Worm (Caenorhabditis elegans) whole organism, L4 larva: ENCODE measurements around the gene his-37.

Experiments
- F26F4.8 ChIP-seq: fragments of 200-800 bp; sonication (Bioruptor generic); conservative IDR thresholded peaks from 2 replicates; pipeline ENCODE4 v1.3.6; 2022; ENCODE audit warnings: missing genetic modification characterization, missing compliant biosample characterization
- F37D6.2 ChIP-seq: sonication (generic microtip); optimal IDR thresholded peaks from 2 replicates; lab custom pipeline; 2016; ENCODE audit warnings: mild to moderate bottlenecking, missing genetic modification characterization, missing compliant biosample characterization
- F49E8.2 ChIP-seq: sonication (generic microtip); optimal IDR thresholded peaks from 2 replicates; lab custom pipeline; 2016; ENCODE audit warnings: missing compliant biosample characterization, mild to moderate bottlenecking, missing genetic modification characterization, borderline replicate concordance
- T26A8.4 ChIP-seq: fragments of 200-800 bp; sonication (Bioruptor generic); IDR thresholded peaks from 2 replicates; pipeline ENCODE4 v1.3.6; 2022; ENCODE audit warnings: missing genetic modification characterization, missing compliant biosample characterization
- Y105C5A.15 ChIP-seq: fragments of 200-800 bp; sonication (Bioruptor generic); IDR thresholded peaks from 2 replicates; pipeline ENCODE4 v1.3.6; 2022; ENCODE audit warnings: missing genetic modification characterization, missing compliant biosample characterization
- ZK546.5 ChIP-seq, 2 experiments: sonication (generic microtip); optimal IDR thresholded peaks; 2 replicates each; lab custom pipeline; 2017; ENCODE audit warnings: missing biosample characterization in 2 of 2, missing genetic modification characterization in 2 of 2
- aha-1 ChIP-seq: fragments of 150-350 bp; peaks from one replicate; lab custom pipeline; 2014; ENCODE audit warnings: missing biosample characterization, missing genetic modification characterization
- ama-1 ChIP-seq: fragments of 150-350 bp; optimal IDR thresholded peaks from 2 replicates; lab custom pipeline; 2014; ENCODE audit warnings: inconsistent platforms, mixed read lengths
- arid-1 ChIP-seq: fragments of 200-800 bp; sonication (Bioruptor generic); conservative IDR thresholded peaks from 2 replicates; pipeline ENCODE4 v1.3.6; 2022; ENCODE audit warnings: missing genetic modification reagents, missing genetic modification characterization, missing compliant biosample characterization
- ceh-44 ChIP-seq: fragments of 200-800 bp; sonication (Bioruptor generic); IDR thresholded peaks from 2 replicates; pipeline ENCODE4 v1.3.6; 2022; ENCODE audit warnings: missing genetic modification reagents, missing genetic modification characterization, missing compliant biosample characterization
- ceh-82 ChIP-seq: sonication (generic microtip); optimal IDR thresholded peaks from 2 replicates; lab custom pipeline; 2017; ENCODE audit warnings: missing biosample characterization, missing genetic modification characterization
- ces-1 ChIP-seq: fragments of 150-350 bp; sonication (generic microtip); optimal IDR thresholded peaks from 4 replicates; lab custom pipeline; 2014; ENCODE audit warnings: missing biosample characterization, missing genetic modification reagents, missing genetic modification characterization
- ctbp-1 ChIP-seq: fragments of 200-800 bp; sonication (Bioruptor generic); IDR thresholded peaks from 2 replicates; pipeline ENCODE4 v1.3.6; 2022; ENCODE audit warnings: missing genetic modification reagents, missing genetic modification characterization, missing compliant biosample characterization
- daf-19 ChIP-seq: fragments of 200-800 bp; sonication (Bioruptor generic); conservative IDR thresholded peaks from 2 replicates; pipeline ENCODE4 v1.3.6; 2022; ENCODE audit warnings: missing genetic modification characterization, missing compliant biosample characterization
- daf-8 ChIP-seq: fragments of 200-800 bp; sonication (Bioruptor generic); IDR thresholded peaks from 2 replicates; pipeline ENCODE4 v1.3.6; 2022; ENCODE audit warnings: missing genetic modification characterization, missing compliant biosample characterization
- dmd-6 ChIP-seq: fragments of 200-800 bp; sonication (Bioruptor generic); IDR thresholded peaks from 2 replicates; pipeline ENCODE4 v1.3.6; 2022; ENCODE audit warnings: missing genetic modification reagents, missing genetic modification characterization, missing compliant biosample characterization
- dmd-9 ChIP-seq: fragments of 200-800 bp; sonication (Bioruptor generic); IDR thresholded peaks from 2 replicates; pipeline ENCODE4 v1.3.6; 2022; ENCODE audit warnings: missing genetic modification reagents, missing genetic modification characterization, missing compliant biosample characterization
- dpl-1 ChIP-seq: fragments of 150-350 bp; optimal IDR thresholded peaks from 2 replicates; lab custom pipeline; 2014; ENCODE audit warnings: missing biosample characterization, missing genetic modification reagents, missing genetic modification characterization
- egl-43 ChIP-seq: fragments of 200-800 bp; sonication (Bioruptor generic); IDR thresholded peaks from 2 replicates; pipeline ENCODE4 v1.3.6; 2022; ENCODE audit warnings: missing genetic modification reagents, missing genetic modification characterization, missing compliant biosample characterization
- fos-1 ChIP-seq: fragments of 150-350 bp; optimal IDR thresholded peaks from 2 replicates; lab custom pipeline; 2014; ENCODE audit warnings: missing biosample characterization, missing genetic modification characterization
- hmg-1.1 ChIP-seq: fragments of 200-800 bp; sonication (Bioruptor generic); IDR thresholded peaks from 2 replicates; pipeline ENCODE4 v1.3.6; 2022; ENCODE audit warnings: missing genetic modification reagents, missing genetic modification characterization, missing compliant biosample characterization
- lim-7 ChIP-seq: fragments of 200-800 bp; sonication (Bioruptor generic); IDR thresholded peaks from 2 replicates; pipeline ENCODE4 v1.3.6; 2022; ENCODE audit warnings: missing genetic modification characterization, missing compliant biosample characterization
- lin-13 ChIP-seq: fragments of 150-350 bp; optimal IDR thresholded peaks from 2 replicates; lab custom pipeline; 2014; ENCODE audit warnings: missing biosample characterization, missing genetic modification reagents, missing genetic modification characterization
- lir-3 ChIP-seq: sonication (generic microtip); optimal IDR thresholded peaks from 2 replicates; lab custom pipeline; 2016; ENCODE audit warnings: mild to moderate bottlenecking, missing genetic modification characterization, missing compliant biosample characterization
- lsy-2 ChIP-seq, 2 experiments: fragments of 150-350 bp in 1 of 2; sonication (generic microtip) in 1 of 2; optimal IDR thresholded peaks; 2 replicates each; lab custom pipeline; 2014 to 2017; ENCODE audit warnings: missing biosample characterization in 2 of 2, missing genetic modification characterization in 2 of 2
- mdl-1 ChIP-seq, 2 experiments: fragments of 150-350 bp in 1 of 2; sonication (generic microtip) in 1 of 2; optimal IDR thresholded peaks; 2 replicates each; lab custom pipeline; 2014 to 2017; ENCODE audit warnings: missing biosample characterization in 2 of 2, missing genetic modification characterization in 2 of 2
- mes-2 ChIP-seq: sonication (generic microtip); optimal IDR thresholded peaks from 2 replicates; lab custom pipeline; 2016; ENCODE audit warnings: missing genotype, mild to moderate bottlenecking, missing genetic modification characterization, missing compliant biosample characterization; ENCODE audit not compliant: poor library complexity, severe bottlenecking
- nhr-10 ChIP-seq: fragments of 150-350 bp; optimal IDR thresholded peaks from 2 replicates; lab custom pipeline; 2014; ENCODE audit warnings: missing biosample characterization, missing genetic modification characterization
- nhr-102 ChIP-seq: sonication (generic microtip); optimal IDR thresholded peaks from 2 replicates; lab custom pipeline; 2016; ENCODE audit warnings: mild to moderate bottlenecking, missing genetic modification characterization, moderate library complexity, missing compliant biosample characterization
- nhr-25 ChIP-seq: sonication (generic microtip); optimal IDR thresholded peaks from 2 replicates; lab custom pipeline; 2017; ENCODE audit warnings: missing genetic modification characterization, mild to moderate bottlenecking, missing compliant biosample characterization, antibody characterized with exemption, moderate library complexity, borderline replicate concordance; ENCODE audit not compliant: insufficient read depth
- nhr-28 ChIP-seq: fragments of 150-350 bp; optimal IDR thresholded peaks from 2 replicates; lab custom pipeline; 2014; ENCODE audit warnings: missing biosample characterization, missing genetic modification characterization
- nhr-42 ChIP-seq: fragments of 200-800 bp; sonication (Bioruptor generic); IDR thresholded peaks from 2 replicates; pipeline ENCODE4 v1.3.6; 2022; ENCODE audit warnings: missing genetic modification characterization, missing compliant biosample characterization
- nhr-6 ChIP-seq: fragments of 150-350 bp; optimal IDR thresholded peaks from 2 replicates; lab custom pipeline; 2014; ENCODE audit warnings: missing biosample characterization, missing genetic modification characterization
- nhr-77 ChIP-seq: fragments of 150-350 bp; optimal IDR thresholded peaks from 2 replicates; lab custom pipeline; 2014; ENCODE audit warnings: missing biosample characterization, missing genetic modification characterization
- pha-4 ChIP-seq, 2 experiments: fragments of 150-350 bp in 1 of 2; fragments of 200-800 bp in 1 of 2; sonication (Bioruptor generic) in 1 of 2; IDR thresholded peaks in 1 of 2; optimal IDR thresholded peaks in 1 of 2; 2 replicates each; pipeline versions ENCODE4 v1.3.6 to Lab custom; 2014 to 2022; ENCODE audit warnings: missing genetic modification characterization in 2 of 2, missing genetic modification reagents in 2 of 2, missing biosample characterization in 1 of 2, missing compliant biosample characterization in 1 of 2
- php-3 ChIP-seq: fragments of 200-800 bp; sonication (Bioruptor generic); IDR thresholded peaks from 2 replicates; pipeline ENCODE4 v1.3.6; 2022; ENCODE audit warnings: missing genetic modification reagents, missing genetic modification characterization, missing compliant biosample characterization
- pqm-1 ChIP-seq: sonication (generic microtip); optimal IDR thresholded peaks from 2 replicates; lab custom pipeline; 2017; ENCODE audit warnings: missing biosample characterization, missing genetic modification characterization
- saeg-2 ChIP-seq: fragments of 200-800 bp; sonication (Bioruptor generic); IDR thresholded peaks from 2 replicates; pipeline ENCODE4 v1.3.6; 2022; ENCODE audit warnings: missing genetic modification reagents, missing genetic modification characterization, missing compliant biosample characterization
- skn-1 ChIP-seq: fragments of 150-350 bp; optimal IDR thresholded peaks from 2 replicates; lab custom pipeline; 2014; ENCODE audit warnings: missing biosample characterization, missing genetic modification characterization
- snpc-1.2 ChIP-seq: fragments of 200-800 bp; sonication (Bioruptor generic); IDR thresholded peaks from 2 replicates; pipeline ENCODE4 v1.3.6; 2022; ENCODE audit warnings: missing genetic modification reagents, missing genetic modification characterization, missing compliant biosample characterization
- snpc-4 ChIP-seq: fragments of 150-350 bp; optimal IDR thresholded peaks from 2 replicates; lab custom pipeline; 2014; ENCODE audit warnings: missing biosample characterization, missing genetic modification characterization
- spr-1 ChIP-seq: sonication (generic microtip); optimal IDR thresholded peaks from 2 replicates; lab custom pipeline; 2016; ENCODE audit warnings: mild to moderate bottlenecking, missing genetic modification characterization, missing compliant biosample characterization
- tra-1 ChIP-seq: fragments of 200-800 bp; sonication (Bioruptor generic); IDR thresholded peaks from 2 replicates; pipeline ENCODE4 v1.3.6; 2022; ENCODE audit warnings: missing genetic modification reagents, missing genetic modification characterization, missing compliant biosample characterization
- unc-130 ChIP-seq: sonication (generic microtip); optimal IDR thresholded peaks from 2 replicates; lab custom pipeline; 2016; ENCODE audit warnings: missing genetic modification reagents, missing genetic modification characterization, missing compliant biosample characterization
- unc-62 ChIP-seq, 3 experiments: fragments of 150-350 bp in 1 of 3; sonication (generic microtip); optimal IDR thresholded peaks in 2 of 3; peaks in 1 of 3; 1 replicate in 1 of 3; 2 replicates in 2 of 3; lab custom pipeline; 2014 to 2017; ENCODE audit warnings: missing biosample characterization in 3 of 3, missing genetic modification characterization in 3 of 3, missing genetic modification reagents in 3 of 3, missing genotype in 1 of 3
- zag-1 ChIP-seq: fragments of 150-350 bp; optimal IDR thresholded peaks from 2 replicates; lab custom pipeline; 2014; ENCODE audit warnings: missing biosample characterization, missing genetic modification characterization
- ztf-11 ChIP-seq: fragments of 150-350 bp; optimal IDR thresholded peaks from 2 replicates; lab custom pipeline; 2014; ENCODE audit warnings: missing biosample characterization, missing genetic modification characterization

The his-37 gene

DNA sequence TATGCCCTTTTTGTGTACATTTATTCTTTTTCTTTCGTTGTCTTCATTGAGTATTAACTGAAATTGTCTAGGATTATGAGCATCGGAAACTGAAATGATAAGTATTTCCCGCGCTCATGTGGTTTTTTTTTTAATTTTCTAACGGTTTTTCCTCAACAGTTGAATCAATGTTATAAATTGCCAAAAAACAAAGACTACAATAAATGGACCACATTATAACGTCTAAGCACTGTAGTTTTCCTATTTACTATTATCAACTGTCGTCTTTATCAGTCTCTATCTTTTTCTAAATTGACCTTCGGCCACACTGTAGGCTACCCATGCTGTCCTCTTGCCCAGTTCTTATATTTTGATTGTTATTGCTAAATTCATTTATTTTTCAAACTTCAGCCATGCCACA is 39.2 kb upstream of the his-37 start, which contains the start of gene acs-14 (continued):
- no peak for TF ChIP-seq lin-13 (GFP tag; lab: Kevin White, UChicago)
- no peak for TF ChIP-seq mdl-1 (tag; optimal IDR thresholded peaks at IDR 0.05; lab: Kevin White, UChicago)
- TF ChIP-seq dpl-1 = no peak
- no peak for TF ChIP-seq unc-130 (GFP tag; lab: Kevin White, UChicago)
- no peak for TF ChIP-seq ceh-44
- no peak for TF ChIP-seq lir-3 (tag; lab: Kevin White, UChicago)
- no peak for TF ChIP-seq nhr-25 (tag; lab: Kevin White, UChicago)
- TF ChIP-seq tra-1 (GFP tag; lab: Robert Waterston, UW) = no peak
- TF ChIP-seq pqm-1 (tag; lab: Kevin White, UChicago) = peak; percentile 23
- TF ChIP-seq F49E8.2 (tag; lab: Kevin White, UChicago) = no peak

DNA sequence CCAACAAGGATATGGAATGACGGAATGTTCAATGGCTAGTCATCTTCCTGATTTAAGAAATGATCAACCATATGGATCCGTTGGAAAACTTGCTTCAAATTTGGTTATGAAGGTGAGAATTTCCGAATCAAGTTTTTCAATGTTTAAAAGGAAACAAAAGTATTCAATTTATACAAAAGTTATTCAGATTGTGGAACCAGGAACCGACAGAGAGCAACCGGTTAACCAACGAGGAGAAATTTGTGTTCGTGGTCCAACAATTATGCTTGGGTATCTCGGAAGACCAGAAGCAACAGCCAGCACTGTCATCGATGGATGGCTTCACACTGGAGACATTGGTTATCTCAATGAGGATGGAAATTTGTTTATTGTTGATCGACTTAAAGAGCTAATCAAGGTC is 37.3 kb upstream of the his-37 start:
- peak; percentile 97 for TF ChIP-seq aha-1 (tag; lab: Kevin White, UChicago)
- no peak for TF ChIP-seq pha-4 (GFP tag; IDR thresholded peaks at IDR 0.05; lab: Robert Waterston, UW)
- TF ChIP-seq pha-4 (tag; optimal IDR thresholded peaks at IDR 0.05; lab: Kevin White, UChicago) = no peak
- TF ChIP-seq unc-62 (GFP tag; optimal IDR thresholded peaks at IDR 0.05 in 1 of 2; lab: Kevin White, UChicago) = peak in 1 of 2 experiments; percentile 32
- no peak for TF ChIP-seq unc-62 (tag; optimal IDR thresholded peaks at IDR 0.05; lab: Kevin White, UChicago)

- no peak for TF ChIP-seq nhr-10 (tag; lab: Kevin White, UChicago)
- 0 out of 2 replicates have a peak, but pooled peaks have one; percentile 10 for TF ChIP-seq arid-1
- no peak for TF ChIP-seq lin-13 (GFP tag; lab: Kevin White, UChicago)
- no peak for TF ChIP-seq snpc-1.2
- TF ChIP-seq ctbp-1 (GFP tag; lab: Robert Waterston, UW) = no peak
- TF ChIP-seq egl-43 (GFP tag; lab: Robert Waterston, UW) = no peak
- no peak for TF ChIP-seq lim-7 (GFP tag; lab: Robert Waterston, UW)
- TF ChIP-seq daf-19 (GFP tag; lab: Robert Waterston, UW) = no peak
- TF ChIP-seq ceh-44 = no peak
- TF ChIP-seq skn-1 (tag; lab: Kevin White, UChicago) = no peak
- no peak for TF ChIP-seq php-3
- TF ChIP-seq pqm-1 (tag; lab: Kevin White, UChicago) = no peak
- no peak for TF ChIP-seq spr-1
- no peak for TF ChIP-seq F37D6.2 (tag; lab: Kevin White, UChicago)
- no peak for TF ChIP-seq nhr-42
- TF ChIP-seq F26F4.8 (GFP tag; lab: Robert Waterston, UW) = no peak
- TF ChIP-seq nhr-102 = peak; percentile 49
- no peak for TF ChIP-seq lir-3 (tag; lab: Kevin White, UChicago)
- no peak for TF ChIP-seq Y105C5A.15 (GFP tag; lab: Robert Waterston, UW)
- peak in 1 of 2 experiments; percentile 66 for TF ChIP-seq lsy-2 (tag; optimal IDR thresholded peaks at IDR 0.05; lab: Kevin White, UChicago)
- TF ChIP-seq saeg-2 = no peak
- no peak for TF ChIP-seq fos-1 (tag; lab: Kevin White, UChicago)
- no peak for TF ChIP-seq daf-8
- no peak for TF ChIP-seq zag-1 (tag; lab: Kevin White, UChicago)
- TF ChIP-seq pha-4 (GFP tag; IDR thresholded peaks at IDR 0.05; lab: Robert Waterston, UW) = no peak
- TF ChIP-seq pha-4 (tag; optimal IDR thresholded peaks at IDR 0.05; lab: Kevin White, UChicago) = no peak
- no peak for TF ChIP-seq T26A8.4 (GFP tag; lab: Robert Waterston, UW)
- no peak for TF ChIP-seq ceh-82 (tag; lab: Kevin White, UChicago)
- no peak for TF ChIP-seq ZK546.5 (tag; optimal IDR thresholded peaks at IDR 0.05; lab: Kevin White, UChicago)
- no peak for TF ChIP-seq aha-1 (tag; lab: Kevin White, UChicago)
- peak; percentile 38; the same call in 1 of the 2 replicates for TF ChIP-seq dmd-6
- no peak for TF ChIP-seq nhr-77
- TF ChIP-seq ces-1 (GFP tag; lab: Kevin White, UChicago) = no peak
- TF ChIP-seq hmg-1.1 (GFP tag; lab: Robert Waterston, UW) = no peak
- no peak for TF ChIP-seq ama-1
- no peak for TF ChIP-seq snpc-4 (tag; lab: Kevin White, UChicago)
- TF ChIP-seq ztf-11 (tag; lab: Kevin White, UChicago) = no peak
- no peak for TF ChIP-seq nhr-28 (tag; lab: Kevin White, UChicago)
- TF ChIP-seq mes-2 (tag; lab: Kevin White, UChicago) = peak; percentile 60
- TF ChIP-seq dmd-9 (GFP tag; lab: Robert Waterston, UW) = no peak
- no peak for TF ChIP-seq nhr-6 (tag; lab: Kevin White, UChicago)
Observed at ce11 chrV:9513590-9513989, 33.3 kb upstream of the his-37 start, which contains the start of gene eif-2Bdelta. TSS of gene eif-2Bdelta (plus strand) at chrV:9513824.
